Fruit fly (Drosophila melanogaster): Measurements from ENCODE around the gene CG4496.

CG4496 gene

DNA sequence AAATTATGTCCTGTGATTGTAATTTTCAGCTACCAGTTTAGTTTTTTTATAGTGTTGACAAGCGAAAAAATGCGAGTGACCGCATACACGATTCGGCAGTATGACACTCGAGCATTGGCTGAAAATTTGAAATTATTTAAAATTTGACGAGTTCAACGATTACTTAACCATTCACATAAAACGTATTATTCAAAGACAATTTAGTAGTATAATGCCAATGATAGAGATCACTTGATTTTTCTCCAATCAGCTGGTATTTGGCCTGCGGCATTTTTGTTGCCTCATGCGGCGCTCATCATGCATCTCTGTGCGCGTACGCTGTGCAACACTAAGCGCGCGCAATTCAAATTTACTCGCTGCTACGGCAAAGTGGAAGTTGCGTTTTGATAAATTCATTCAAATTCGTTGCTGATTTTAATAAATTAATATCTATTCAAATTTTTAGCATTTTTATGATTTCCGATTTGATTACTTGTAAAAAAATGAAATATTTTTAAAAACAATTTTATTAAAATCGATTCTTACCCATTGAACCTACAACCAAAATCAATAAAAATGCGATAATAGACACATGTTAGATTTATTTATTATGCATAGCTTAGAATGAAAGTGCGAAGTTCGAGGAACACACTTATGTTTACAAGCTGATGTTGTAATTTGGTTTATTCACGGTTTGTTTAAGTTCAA, 4.7 kb upstream of the CG4496 start, which contains the start of gene CG4497 (continued):
- peak; percentile 95 for TF ChIP-seq Bteb2 (GFP tag; optimal IDR thresholded peaks at IDR 0.05)
- TF ChIP-seq CG3407 (GFP tag; optimal IDR thresholded peaks at IDR 0.05): peak; percentile 71
- TF ChIP-seq Rx (GFP tag; IDR thresholded peaks at IDR 0.05): peak; percentile 89
- peak; percentile 43 for TF ChIP-seq Dref (GFP tag; IDR thresholded peaks at IDR 0.05)
- TF ChIP-seq CG11695 (GFP tag; IDR thresholded peaks at IDR 0.05): peak; percentile 89
- peak; percentile 11 for TF ChIP-seq CG7928 (GFP tag; optimal IDR thresholded peaks at IDR 0.05)
- peak; percentile 91 for TF ChIP-seq CG11247 (GFP tag; IDR thresholded peaks at IDR 0.05)
- TF ChIP-seq Elba2 (GFP tag; optimal IDR thresholded peaks at IDR 0.05): peak; percentile 60
- TF ChIP-seq ERR (GFP tag; optimal IDR thresholded peaks at IDR 0.05): peak; percentile 64
- TF ChIP-seq CG4854 (GFP tag; optimal IDR thresholded peaks at IDR 0.05): peak; percentile 91
- peak; percentile 95 for TF ChIP-seq Atf6 (GFP tag; IDR thresholded peaks at IDR 0.05)
- TF ChIP-seq tll (GFP tag; optimal IDR thresholded peaks at IDR 0.05): peak in 1 of 2 experiments; percentile 8
- peak; percentile 98 for TF ChIP-seq CG9876 (GFP tag; optimal IDR thresholded peaks at IDR 0.05)
- TF ChIP-seq CG3281 (GFP tag; optimal IDR thresholded peaks at IDR 0.05): peak; percentile 82
- TF ChIP-seq CG17359 (tag; optimal IDR thresholded peaks at IDR 0.05): peak; percentile 77
- TF ChIP-seq CG9727 (GFP tag; optimal IDR thresholded peaks at IDR 0.05): peak; percentile 90
- TF ChIP-seq ase (GFP tag; IDR thresholded peaks at IDR 0.05): peak; percentile 91
- TF ChIP-seq disco-r (GFP tag; optimal IDR thresholded peaks at IDR 0.05): peak; percentile 90
- peak; percentile 97 for TF ChIP-seq CG18764 (GFP tag; optimal IDR thresholded peaks at IDR 0.05)
- peak; percentile 96 for TF ChIP-seq tgo (GFP tag; IDR thresholded peaks at IDR 0.05)
- peak; percentile 96 for TF ChIP-seq CG8944 (GFP tag; optimal IDR thresholded peaks at IDR 0.05)
- peak; percentile 94 for TF ChIP-seq Ssrp (tag; optimal IDR thresholded peaks at IDR 0.05)
- TF ChIP-seq CG12236 (GFP tag; optimal IDR thresholded peaks at IDR 0.05): peak; percentile 80
- peak; percentile 62 for TF ChIP-seq ftz-f1 (GFP tag; optimal IDR thresholded peaks at IDR 0.05)
- TF ChIP-seq CG7786 (GFP tag; optimal IDR thresholded peaks at IDR 0.05): peak; percentile 97
- TF ChIP-seq vfl (GFP tag; optimal IDR thresholded peaks at IDR 0.05): peak; percentile 94
- TF ChIP-seq CG14860 (GFP tag; IDR thresholded peaks at IDR 0.05; ENCODE audit: partially characterized antibody): peak; percentile 82
- TF ChIP-seq abd-A (tag; optimal IDR thresholded peaks at IDR 0.05): peak; percentile 24
- peak; percentile 93 for TF ChIP-seq eyg (GFP tag; optimal IDR thresholded peaks at IDR 0.05)
- peak; percentile 92 for TF ChIP-seq CG4617 (GFP tag; optimal IDR thresholded peaks at IDR 0.05; ENCODE audit: borderline replicate concordance)
- peak; percentile 94 for TF ChIP-seq CG6689 (GFP tag; IDR thresholded peaks at IDR 0.05)
- TF ChIP-seq sima (GFP tag; optimal IDR thresholded peaks at IDR 0.05): peak; percentile 66
- TF ChIP-seq CG13296 (GFP tag; optimal IDR thresholded peaks at IDR 0.05): peak; percentile 78
- peak; percentile 81 for TF ChIP-seq CG31388 (GFP tag; optimal IDR thresholded peaks at IDR 0.05)
- peak; percentile 82 for TF ChIP-seq gcm2 (GFP tag; optimal IDR thresholded peaks at IDR 0.05)
- peak; percentile 82 for TF ChIP-seq CG6175 (GFP tag; IDR thresholded peaks at IDR 0.05)
- TF ChIP-seq CG1792 (GFP tag; optimal IDR thresholded peaks at IDR 0.05): peak; percentile 98
- peak; percentile 96 for TF ChIP-seq gem (tag; optimal IDR thresholded peaks at IDR 0.05)
- TF ChIP-seq CG3163 (GFP tag; optimal IDR thresholded peaks at IDR 0.05): peak; percentile 85
- peak; percentile 91; the same call in 1 of the 3 replicates for TF ChIP-seq so (GFP tag; IDR thresholded peaks at IDR 0.05)
- TF ChIP-seq al (GFP tag; IDR thresholded peaks at IDR 0.05): peak; percentile 89
- TF ChIP-seq gcm (GFP tag; optimal IDR thresholded peaks at IDR 0.05): peak; percentile 62
- peak; percentile 86 for TF ChIP-seq en (GFP tag; optimal IDR thresholded peaks at IDR 0.05)
- peak; percentile 41 for TF ChIP-seq Hey (tag; optimal IDR thresholded peaks at IDR 0.05)
- TF ChIP-seq Mad (GFP tag; optimal IDR thresholded peaks at IDR 0.05): peak; percentile 93
- no peak for TF ChIP-seq lov (optimal IDR thresholded peaks at IDR 0.05)
- peak; percentile 88 for TF ChIP-seq lov (GFP tag; IDR thresholded peaks at IDR 0.05)
- TF ChIP-seq pzg (GFP tag; optimal IDR thresholded peaks at IDR 0.05): peak; percentile 63
- TF ChIP-seq CG7745 (tag; optimal IDR thresholded peaks at IDR 0.05): no peak
- TF ChIP-seq CG11456 (GFP tag; IDR thresholded peaks at IDR 0.05): peak; percentile 91
- peak; percentile 93 for TF ChIP-seq CG16863 (GFP tag; optimal IDR thresholded peaks at IDR 0.05)

All from whole organism, embryonic.